Fruit fly (Drosophila melanogaster) whole organism, embryonic: Measurements from ENCODE around the gene Gr93d.

Source experiments
- Abd-B ChIP-seq: fragments of 200-800 bp; sonication (Bioruptor generic); optimal IDR thresholded peaks from 2 replicates; lab custom pipeline; 2018; ENCODE audit warnings: missing biosample characterization, mild to moderate bottlenecking, missing genetic modification characterization, moderate library complexity
- Antp ChIP-seq: fragments of 200-800 bp; sonication (Bioruptor generic); optimal IDR thresholded peaks from 3 replicates; lab custom pipeline; 2016; ENCODE audit warnings: missing biosample characterization, missing genetic modification characterization
- B-H1 ChIP-seq: fragments of 200-800 bp; sonication (Bioruptor generic); IDR thresholded peaks from 3 replicates; pipeline ENCODE4 v1.3.6; 2022; ENCODE audit warnings: missing biosample characterization, missing genetic modification characterization
- CG10543 ChIP-seq: fragments of 200-800 bp; sonication (Bioruptor generic); optimal IDR thresholded peaks from 3 replicates; lab custom pipeline; 2017; ENCODE audit warnings: missing biosample characterization, mild to moderate bottlenecking, missing genetic modification characterization, moderate library complexity
- CG11695 ChIP-seq: fragments of 200-800 bp; sonication (Bioruptor generic); IDR thresholded peaks from 3 replicates; pipeline ENCODE4 v1.3.6; 2022; ENCODE audit warnings: missing biosample characterization, missing genetic modification characterization
- CG12071 ChIP-seq: fragments of 200-800 bp; sonication (Bioruptor generic); optimal IDR thresholded peaks from 3 replicates; lab custom pipeline; 2018; ENCODE audit warnings: missing biosample characterization, mild to moderate bottlenecking, missing genetic modification characterization
- CG1233 ChIP-seq: fragments of 200-800 bp; sonication (Bioruptor generic); optimal IDR thresholded peaks from 4 replicates; lab custom pipeline; 2018; ENCODE audit warnings: missing biosample characterization, mild to moderate bottlenecking, missing genetic modification characterization
- CG13296 ChIP-seq: fragments of 200-800 bp; sonication (Bioruptor generic); optimal IDR thresholded peaks from 3 replicates; lab custom pipeline; 2018; ENCODE audit warnings: missing biosample characterization, mild to moderate bottlenecking, missing genetic modification characterization
- CG13624 ChIP-seq: fragments of 200-800 bp; sonication (Bioruptor generic); optimal IDR thresholded peaks from 2 replicates; lab custom pipeline; 2016; ENCODE audit warnings: missing biosample characterization, missing genetic modification characterization
- CG1602 ChIP-seq: fragments of 200-800 bp; sonication (Bioruptor generic); optimal IDR thresholded peaks from 3 replicates; lab custom pipeline; 2016; ENCODE audit warnings: missing biosample characterization, missing genetic modification characterization
- CG16779 ChIP-seq: fragments of 200-800 bp; sonication (Bioruptor generic); IDR thresholded peaks from 2 replicates; pipeline ENCODE4 v1.3.6; 2022; ENCODE audit warnings: missing biosample characterization, missing genetic modification characterization
- CG17328 ChIP-seq: fragments of 200-800 bp; sonication (Bioruptor generic); IDR thresholded peaks from 2 replicates; pipeline ENCODE4 v1.3.6; 2022; ENCODE audit warnings: missing biosample characterization, missing genetic modification characterization
- CG17385 ChIP-seq: fragments of 200-800 bp; sonication (Bioruptor generic); optimal IDR thresholded peaks from 3 replicates; lab custom pipeline; 2018; ENCODE audit warnings: missing biosample characterization, mild to moderate bottlenecking, missing genetic modification characterization
- CG18262 ChIP-seq: fragments of 200-800 bp; optimal IDR thresholded peaks from 3 replicates; lab custom pipeline; 2019; ENCODE audit warnings: missing biosample characterization, mild to moderate bottlenecking, missing genetic modification characterization, moderate library complexity
- CG18764 ChIP-seq: fragments of 200-800 bp; sonication (Bioruptor generic); optimal IDR thresholded peaks from 3 replicates; lab custom pipeline; 2016; ENCODE audit warnings: missing biosample characterization, missing genetic modification characterization
- CG2712 ChIP-seq: fragments of 200-800 bp; optimal IDR thresholded peaks from 3 replicates; lab custom pipeline; 2019; ENCODE audit warnings: missing biosample characterization, mild to moderate bottlenecking, missing genetic modification characterization, moderate library complexity
- CG2875 ChIP-seq: fragments of 200-800 bp; sonication (Bioruptor generic); optimal IDR thresholded peaks from 2 replicates; lab custom pipeline; 2017; ENCODE audit warnings: missing biosample characterization, mild to moderate bottlenecking, missing genetic modification characterization, missing genetic modification reagents
- CG32532 ChIP-seq: fragments of 200-800 bp; sonication (Bioruptor generic); IDR thresholded peaks from 2 replicates; pipeline ENCODE4 v1.3.6; 2022; ENCODE audit warnings: missing biosample characterization, missing genetic modification characterization
- CG3281 ChIP-seq: fragments of 200-800 bp; sonication (Bioruptor generic); optimal IDR thresholded peaks from 3 replicates; lab custom pipeline; 2017; ENCODE audit warnings: missing biosample characterization, mild to moderate bottlenecking, missing genetic modification characterization
- CG33213 ChIP-seq: fragments of 200-800 bp; sonication (Bioruptor generic); optimal IDR thresholded peaks from 3 replicates; lab custom pipeline; 2016; ENCODE audit warnings: missing biosample characterization, missing genetic modification characterization
- CG3995 ChIP-seq: fragments of 200-800 bp; sonication (Bioruptor generic); optimal IDR thresholded peaks from 3 replicates; lab custom pipeline; 2016; ENCODE audit warnings: missing biosample characterization, missing genetic modification characterization
- CG6175 ChIP-seq: fragments of 200-800 bp; sonication (Bioruptor generic); IDR thresholded peaks from 3 replicates; pipeline ENCODE4 v1.3.6; 2022; ENCODE audit warnings: missing biosample characterization, missing genetic modification characterization
- CG6272 ChIP-seq: fragments of 200-800 bp; sonication (Bioruptor generic); IDR thresholded peaks from 2 replicates; pipeline ENCODE4 v1.3.6; 2022; ENCODE audit warnings: missing biosample characterization, missing genetic modification characterization
- CG7987 ChIP-seq: fragments of 200-800 bp; sonication (Bioruptor generic); optimal IDR thresholded peaks from 2 replicates; lab custom pipeline; 2018; ENCODE audit warnings: missing biosample characterization, mild to moderate bottlenecking, missing genetic modification characterization, moderate library complexity
- CG9437 ChIP-seq: fragments of 200-800 bp; sonication (Bioruptor generic); optimal IDR thresholded peaks from 2 replicates; lab custom pipeline; 2018; ENCODE audit warnings: missing biosample characterization, mild to moderate bottlenecking, missing genetic modification characterization
- CG9817 ChIP-seq: fragments of 200-800 bp; sonication (Bioruptor generic); optimal IDR thresholded peaks from 2 replicates; lab custom pipeline; 2018; ENCODE audit warnings: missing biosample characterization, mild to moderate bottlenecking, missing genetic modification characterization, moderate library complexity
- CHES-1-like ChIP-seq: fragments of 200-800 bp; sonication (Bioruptor generic); optimal IDR thresholded peaks from 2 replicates; lab custom pipeline; 2016; ENCODE audit warnings: missing biosample characterization, missing genetic modification characterization
- Camta ChIP-seq: fragments of 200-800 bp; sonication (Bioruptor generic); optimal IDR thresholded peaks from 2 replicates; lab custom pipeline; 2016; ENCODE audit warnings: missing biosample characterization, missing genetic modification characterization
- Dfd ChIP-seq, 2 experiments: fragments of >200 bp; optimal IDR thresholded peaks; 2 replicates each; lab custom pipeline; 2017; ENCODE audit warnings: missing biosample characterization in 2 of 2, missing genetic modification characterization in 2 of 2
- Fer3 ChIP-seq: fragments of 200-800 bp; sonication (Bioruptor generic); optimal IDR thresholded peaks from 2 replicates; lab custom pipeline; 2018; ENCODE audit warnings: missing biosample characterization, mild to moderate bottlenecking, missing genetic modification characterization, moderate library complexity
- Lpt ChIP-seq: fragments of >200 bp; optimal IDR thresholded peaks from 2 replicates; lab custom pipeline; 2018; ENCODE audit warnings: missing biosample characterization, missing genetic modification characterization
- NC2α ChIP-seq: fragments of 200-800 bp; sonication (Bioruptor generic); optimal IDR thresholded peaks from 2 replicates; lab custom pipeline; 2016; ENCODE audit warnings: missing biosample characterization, missing genetic modification characterization
- Ptx1 ChIP-seq: fragments of 200-800 bp; sonication (Bioruptor generic); IDR thresholded peaks from 2 replicates; pipeline ENCODE4 v1.3.6; 2022; ENCODE audit warnings: missing biosample characterization, missing genetic modification characterization
- Side ChIP-seq: fragments of 200-800 bp; sonication (Bioruptor generic); optimal IDR thresholded peaks from 2 replicates; lab custom pipeline; 2016; ENCODE audit warnings: missing biosample characterization, missing genetic modification characterization
- Sox102F ChIP-seq: fragments of 200-800 bp; sonication (Bioruptor generic); optimal IDR thresholded peaks from 2 replicates; lab custom pipeline; 2018; ENCODE audit warnings: missing biosample characterization, mild to moderate bottlenecking, missing genetic modification characterization, moderate library complexity
- Trl ChIP-seq, 3 experiments: fragments of >200 bp in 2 of 3; fragments of 200-800 bp in 1 of 3; sonication (Bioruptor generic) in 1 of 3; optimal IDR thresholded peaks; 2 replicates in 1 of 3; 3 replicates in 2 of 3; lab custom pipeline; 2016 to 2017; ENCODE audit warnings: missing biosample characterization in 1 of 3, missing genetic modification characterization in 1 of 3
- caup ChIP-seq: fragments of 200-800 bp; sonication (Bioruptor generic); optimal IDR thresholded peaks from 3 replicates; lab custom pipeline; 2017; ENCODE audit warnings: missing biosample characterization, mild to moderate bottlenecking, missing genetic modification characterization, moderate library complexity; ENCODE audit not compliant: severe bottlenecking
- chm ChIP-seq: fragments of 200-800 bp; sonication (Bioruptor generic); IDR thresholded peaks from 2 replicates; pipeline ENCODE4 v1.3.6; 2022; ENCODE audit warnings: missing biosample characterization, missing genetic modification characterization
- esg ChIP-seq: fragments of 200-800 bp; sonication (Bioruptor generic); conservative IDR thresholded peaks from 2 replicates; pipeline ENCODE4 v1.3.6; 2022; ENCODE audit warnings: missing biosample characterization, missing genetic modification characterization
- ind ChIP-seq: fragments of 200-800 bp; sonication (Bioruptor generic); optimal IDR thresholded peaks from 3 replicates; lab custom pipeline; 2016; ENCODE audit warnings: missing biosample characterization, missing genetic modification characterization
- kay ChIP-seq: fragments of 200-800 bp; sonication (Bioruptor generic); optimal IDR thresholded peaks from 2 replicates; lab custom pipeline; 2016; ENCODE audit warnings: missing biosample characterization, missing genetic modification characterization
- nerfin-2 ChIP-seq: fragments of 200-800 bp; sonication (Bioruptor generic); IDR thresholded peaks from 2 replicates; pipeline ENCODE4 v1.3.6; 2022; ENCODE audit warnings: missing biosample characterization, missing genetic modification characterization; ENCODE audit not compliant: partially characterized antibody
- odd ChIP-seq: fragments of 200-800 bp; sonication (Bioruptor generic); optimal IDR thresholded peaks from 2 replicates; lab custom pipeline; 2017; ENCODE audit warnings: missing biosample characterization, mild to moderate bottlenecking, missing genetic modification characterization
- otp ChIP-seq: fragments of 200-800 bp; sonication (Bioruptor generic); IDR thresholded peaks from 3 replicates; pipeline ENCODE4, ENCODE4 v1.3.6; 2022; ENCODE audit warnings: missing biosample characterization, missing genetic modification characterization
- sd ChIP-seq: fragments of 200-800 bp; sonication (Bioruptor generic); optimal IDR thresholded peaks from 3 replicates; lab custom pipeline; 2018; ENCODE audit warnings: missing biosample characterization, mild to moderate bottlenecking, missing genetic modification characterization, moderate library complexity
- slp2 ChIP-seq: fragments of 200-800 bp; sonication (Bioruptor generic); optimal IDR thresholded peaks from 2 replicates; lab custom pipeline; 2016; ENCODE audit warnings: missing biosample characterization, missing genetic modification characterization
- sr ChIP-seq: fragments of 200-800 bp; sonication (Bioruptor generic); IDR thresholded peaks from 3 replicates; pipeline ENCODE4 v1.3.6; 2022; ENCODE audit warnings: missing biosample characterization, missing genetic modification characterization
- wek ChIP-seq: fragments of 200-800 bp; sonication (Bioruptor generic); optimal IDR thresholded peaks from 3 replicates; lab custom pipeline; 2018; ENCODE audit warnings: missing biosample characterization, mild to moderate bottlenecking, missing genetic modification characterization, moderate library complexity

The Gr93d gene

DNA sequence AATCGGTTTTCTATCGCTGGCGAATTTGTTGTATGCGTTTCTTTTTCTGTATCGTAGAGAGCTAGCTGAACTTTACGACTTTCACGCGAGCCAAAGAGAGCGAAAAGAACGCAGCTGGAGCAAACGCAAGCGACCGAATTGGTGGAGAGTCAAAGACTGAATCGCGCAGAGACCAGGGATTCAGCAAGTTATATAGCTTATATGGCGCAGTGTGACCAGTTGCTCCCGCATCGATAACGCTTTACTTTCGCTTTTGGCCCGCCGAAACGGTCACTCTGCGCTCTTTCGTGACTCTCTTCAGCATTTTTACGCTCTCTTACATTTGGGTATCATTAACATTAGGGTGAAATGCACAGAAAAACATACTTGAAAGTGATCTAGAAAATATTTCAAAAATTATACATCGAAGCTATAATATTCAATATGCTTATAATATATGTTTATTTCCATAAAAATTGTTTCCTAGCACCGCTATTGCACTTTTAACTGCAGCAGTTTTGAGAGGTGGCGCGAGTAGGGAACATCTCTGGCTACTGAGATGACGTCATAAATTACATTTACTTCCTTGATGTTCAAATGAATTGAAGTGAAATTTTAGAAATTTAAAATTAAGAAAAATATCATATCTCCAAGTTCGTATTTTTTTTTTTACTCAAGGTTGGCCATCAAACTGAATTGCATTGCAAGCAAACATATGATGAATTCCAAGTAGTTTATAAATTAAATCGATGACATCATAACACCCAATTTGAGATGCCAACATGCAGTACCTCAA is 9.8 kb upstream of the Gr93d start, which contains the start of gene glec (continued):
- peak; percentile 45; the same call in 1 of the 2 replicates for TF ChIP-seq CG17328 (GFP tag; lab: Robert Waterston, UW)
- no peak for TF ChIP-seq ind (GFP tag; lab: Kevin White, UChicago)
- peak; percentile 37 for TF ChIP-seq CG18262 (tag; lab: Kevin White, UChicago)
- TF ChIP-seq Camta (GFP tag; lab: Kevin White, UChicago), result no peak
- TF ChIP-seq CG2875 (GFP tag; lab: Kevin White, UChicago), result peak; percentile 48
- peak; percentile 96 for TF ChIP-seq chm
- peak; percentile 63 for TF ChIP-seq CG33213
- TF ChIP-seq Antp (GFP tag; lab: Kevin White, UChicago), result peak; percentile 57
- peak; percentile 10 for TF ChIP-seq CG10543 (GFP tag; lab: Kevin White, UChicago)
- TF ChIP-seq Ptx1 (GFP tag; lab: Robert Waterston, UW), result peak; percentile 23; the same call in 1 of the 2 replicates
- TF ChIP-seq CG13624, result peak; percentile 53
- TF ChIP-seq CG3281 (GFP tag; lab: Kevin White, UChicago), result peak; percentile 6
- peak; percentile 34 for TF ChIP-seq CG17385 (GFP tag; lab: Kevin White, UChicago)
- TF ChIP-seq CG3995 (GFP tag; lab: Kevin White, UChicago), result no peak
- no peak for TF ChIP-seq sd
- TF ChIP-seq Trl (optimal IDR thresholded peaks at IDR 0.05; lab: Kevin White, UChicago), result peak; percentile 90 to 93
- TF ChIP-seq Trl (GFP tag; optimal IDR thresholded peaks at IDR 0.05; lab: Kevin White, UChicago), result peak; percentile 67
- TF ChIP-seq CG7987 (GFP tag; lab: Kevin White, UChicago), result peak; percentile 61
- 0 out of 2 replicates have a peak, but pooled peaks have one; percentile 11 for TF ChIP-seq CG6272
- TF ChIP-seq CG13296 (GFP tag; lab: Kevin White, UChicago), result peak; percentile 43
- TF ChIP-seq odd, result no peak
- TF ChIP-seq CHES-1-like (GFP tag; lab: Kevin White, UChicago), result peak; percentile 1
- no peak for TF ChIP-seq Lpt
- peak; percentile 73; the same call in 2 of the 3 replicates for TF ChIP-seq otp
- TF ChIP-seq CG2712 (tag; lab: Kevin White, UChicago), result no peak
- peak; percentile 33; the same call in 1 of the 2 replicates for TF ChIP-seq nerfin-2 (GFP tag; lab: Robert Waterston, UW)
- TF ChIP-seq caup (GFP tag; lab: Kevin White, UChicago), result peak; percentile 69
- no peak for TF ChIP-seq slp2
- TF ChIP-seq CG9437 (GFP tag; lab: Kevin White, UChicago), result peak; percentile 25
- TF ChIP-seq CG18764 (GFP tag; lab: Kevin White, UChicago), result no peak
- peak; percentile 63 for TF ChIP-seq CG32532
- TF ChIP-seq CG9817 (tag; lab: Kevin White, UChicago), result peak; percentile 11
- 0 out of 2 replicates have a peak, but pooled peaks have one; percentile 6 for TF ChIP-seq esg
- TF ChIP-seq Side (GFP tag; lab: Kevin White, UChicago), result peak; percentile 64
- peak; percentile 86 for TF ChIP-seq NC2α
- no peak; the same call in 2 of the 3 replicates for TF ChIP-seq B-H1
- no peak for TF ChIP-seq CG1233 (GFP tag; lab: Kevin White, UChicago)
- TF ChIP-seq CG16779 (GFP tag; lab: Robert Waterston, UW), result no peak
- peak; percentile 36 for TF ChIP-seq Sox102F (GFP tag; lab: Kevin White, UChicago)
- TF ChIP-seq Dfd (GFP tag; optimal IDR thresholded peaks at IDR 0.05; lab: Kevin White, UChicago), result no peak
- TF ChIP-seq CG11695 (GFP tag; lab: Robert Waterston, UW), result peak; percentile 50; the same call in 2 of the 3 replicates
- TF ChIP-seq sr, result peak; percentile 56; the same call in 2 of the 3 replicates
- peak; percentile 53 for TF ChIP-seq CG12071 (GFP tag; lab: Kevin White, UChicago)
- TF ChIP-seq kay (GFP tag; lab: Kevin White, UChicago), result peak; percentile 33
- peak; percentile 6; the same call in 1 of the 3 replicates for TF ChIP-seq CG6175 (GFP tag; lab: Robert Waterston, UW)
- no peak for TF ChIP-seq Abd-B
- TF ChIP-seq wek (GFP tag; lab: Kevin White, UChicago), result peak; percentile 21
- TF ChIP-seq CG1602 (GFP tag; lab: Kevin White, UChicago), result peak; percentile 48
- TF ChIP-seq Fer3 (tag; lab: Kevin White, UChicago), result peak; percentile 6
